Fruit fly (Drosophila melanogaster) whole organism, prepupa: ENCODE measurements around the gene Enoph.

Experiments
- Blimp-1 ChIP-seq: fragments of 200-800 bp; sonication (Bioruptor generic); optimal IDR thresholded peaks from 3 replicates; lab custom pipeline; 2017; ENCODE audit warnings: missing biosample characterization, missing genetic modification characterization, mild to moderate bottlenecking, moderate library complexity, missing genetic modification reagents
- CG10631 ChIP-seq: fragments of 200-800 bp; sonication (Bioruptor generic); optimal IDR thresholded peaks from 2 replicates; lab custom pipeline; 2016; ENCODE audit warnings: missing biosample characterization, missing genetic modification characterization
- CG11294 ChIP-seq: fragments of 200-800 bp; sonication (Bioruptor generic); IDR thresholded peaks from 2 replicates; pipeline ENCODE4 v1.3.6; 2022; ENCODE audit warnings: missing biosample characterization, missing genetic modification characterization
- CG11762 ChIP-seq: fragments of 200-800 bp; sonication (Bioruptor generic); optimal IDR thresholded peaks from 3 replicates; lab custom pipeline; 2016; ENCODE audit warnings: missing biosample characterization, missing genetic modification characterization; ENCODE audit not compliant: insufficient read depth
- CG11902 ChIP-seq: fragments of 200-800 bp; sonication (Bioruptor generic); optimal IDR thresholded peaks from 3 replicates; lab custom pipeline; 2016; ENCODE audit warnings: missing biosample characterization, missing genetic modification characterization
- CG1621 ChIP-seq: fragments of 200-800 bp; sonication (Bioruptor generic); optimal IDR thresholded peaks from 3 replicates; lab custom pipeline; 2018; ENCODE audit warnings: missing biosample characterization, mild to moderate bottlenecking, missing genetic modification characterization
- CG16779 ChIP-seq: fragments of 200-800 bp; sonication (Bioruptor generic); optimal IDR thresholded peaks from 3 replicates; lab custom pipeline; 2017; ENCODE audit warnings: missing biosample characterization, mild to moderate bottlenecking, missing genetic modification characterization
- CG3032 ChIP-seq: fragments of 200-800 bp; optimal IDR thresholded peaks from 2 replicates; lab custom pipeline; 2019; ENCODE audit warnings: missing biosample characterization, mild to moderate bottlenecking, missing genetic modification characterization, moderate library complexity
- CG31627 ChIP-seq: fragments of 200-800 bp; sonication (Bioruptor generic); optimal IDR thresholded peaks from 3 replicates; lab custom pipeline; 2016; ENCODE audit warnings: missing biosample characterization, missing genetic modification characterization
- CG32006 ChIP-seq: fragments of 200-800 bp; sonication (Bioruptor generic); optimal IDR thresholded peaks from 3 replicates; lab custom pipeline; 2017; ENCODE audit warnings: missing biosample characterization, mild to moderate bottlenecking, missing genetic modification characterization
- CG34406 ChIP-seq: fragments of 200-800 bp; sonication (Bioruptor generic); optimal IDR thresholded peaks from 3 replicates; lab custom pipeline; 2016; ENCODE audit warnings: missing biosample characterization, missing genetic modification characterization
- CG3919 ChIP-seq: fragments of 200-800 bp; sonication (Bioruptor generic); optimal IDR thresholded peaks from 3 replicates; lab custom pipeline; 2016; ENCODE audit warnings: missing biosample characterization, missing genetic modification characterization
- CG6163 ChIP-seq: fragments of 200-800 bp; sonication (Bioruptor generic); IDR thresholded peaks from 3 replicates; pipeline ENCODE4 v1.3.6; 2022; ENCODE audit warnings: missing biosample characterization, missing genetic modification characterization
- CG6276 ChIP-seq: fragments of 200-800 bp; sonication (Bioruptor generic); optimal IDR thresholded peaks from 2 replicates; lab custom pipeline; 2017; ENCODE audit warnings: missing biosample characterization, mild to moderate bottlenecking, missing genetic modification characterization
- CG6808 ChIP-seq: fragments of 200-800 bp; sonication (Bioruptor generic); optimal IDR thresholded peaks from 3 replicates; lab custom pipeline; 2017; ENCODE audit warnings: missing biosample characterization, missing genetic modification characterization, mild to moderate bottlenecking, moderate library complexity, missing genetic modification reagents
- CG7368 ChIP-seq: fragments of 200-800 bp; sonication (Bioruptor generic); optimal IDR thresholded peaks from 3 replicates; lab custom pipeline; 2016; ENCODE audit warnings: missing biosample characterization, missing genetic modification characterization
- CG8119 ChIP-seq: fragments of 200-800 bp; sonication (Bioruptor generic); IDR thresholded peaks from 3 replicates; pipeline ENCODE4 v1.3.6; 2022; ENCODE audit warnings: missing biosample characterization, missing genetic modification characterization
- CG8319 ChIP-seq: fragments of 200-800 bp; sonication (Bioruptor generic); optimal IDR thresholded peaks from 3 replicates; lab custom pipeline; 2016; ENCODE audit warnings: missing biosample characterization, missing genetic modification characterization
- CG8632 ChIP-seq: fragments of 200-800 bp; sonication (Bioruptor generic); optimal IDR thresholded peaks from 3 replicates; lab custom pipeline; 2016; ENCODE audit warnings: missing biosample characterization, missing genetic modification characterization
- CG9139 ChIP-seq: fragments of 200-800 bp; sonication (Bioruptor generic); optimal IDR thresholded peaks from 3 replicates; lab custom pipeline; 2017; ENCODE audit warnings: missing biosample characterization, mild to moderate bottlenecking, missing genetic modification characterization
- Eip78C ChIP-seq: fragments of 200-800 bp; sonication (Bioruptor generic); peaks from one replicate; lab custom pipeline; 2016; ENCODE audit warnings: missing biosample characterization, missing genetic modification characterization
- Eip93F ChIP-seq: fragments of 200-800 bp; sonication (Bioruptor generic); optimal IDR thresholded peaks from 2 replicates; lab custom pipeline; 2016; ENCODE audit warnings: missing biosample characterization, mild to moderate bottlenecking, missing genetic modification characterization
- Ets21C ChIP-seq: fragments of 200-800 bp; sonication (Bioruptor generic); optimal IDR thresholded peaks from 3 replicates; lab custom pipeline; 2016; ENCODE audit warnings: missing biosample characterization, missing genetic modification characterization
- Gug ChIP-seq: fragments of 200-800 bp; sonication (Bioruptor generic); IDR thresholded peaks from 2 replicates; pipeline ENCODE4 v1.3.6; 2022; ENCODE audit warnings: missing biosample characterization, missing genetic modification characterization
- Hr38 ChIP-seq: sonication (Bioruptor generic); optimal IDR thresholded peaks from 2 replicates; lab custom pipeline; 2016; ENCODE audit warnings: missing biosample characterization, missing genetic modification characterization
- Hr39 ChIP-seq: fragments of 200-800 bp; sonication (Bioruptor generic); optimal IDR thresholded peaks from 2 replicates; lab custom pipeline; 2016; ENCODE audit warnings: missing biosample characterization, missing genetic modification characterization
- Hr4 ChIP-seq: fragments of 200-800 bp; sonication (Bioruptor generic); optimal IDR thresholded peaks from 3 replicates; lab custom pipeline; 2016; ENCODE audit warnings: missing biosample characterization, missing genetic modification characterization
- Lpt ChIP-seq: fragments of 200-800 bp; sonication (Bioruptor generic); optimal IDR thresholded peaks from 3 replicates; lab custom pipeline; 2016; ENCODE audit warnings: missing biosample characterization, missing genetic modification characterization
- Met ChIP-seq: fragments of 200-800 bp; sonication (Bioruptor generic); optimal IDR thresholded peaks from 3 replicates; lab custom pipeline; 2016; ENCODE audit warnings: missing biosample characterization, missing genetic modification characterization
- OdsH ChIP-seq: fragments of 200-800 bp; sonication (Bioruptor generic); optimal IDR thresholded peaks from 3 replicates; lab custom pipeline; 2016; ENCODE audit warnings: missing biosample characterization, missing genetic modification characterization
- Smox ChIP-seq: fragments of 200-800 bp; sonication (Bioruptor generic); optimal IDR thresholded peaks from 3 replicates; lab custom pipeline; 2016; ENCODE audit warnings: missing biosample characterization, missing genetic modification characterization
- Sox102F ChIP-seq: fragments of 200-800 bp; sonication (Bioruptor generic); optimal IDR thresholded peaks from 2 replicates; lab custom pipeline; 2016; ENCODE audit warnings: missing biosample characterization, mild to moderate bottlenecking, missing genetic modification characterization
- Sox14 ChIP-seq: fragments of 200-800 bp; sonication (Bioruptor generic); optimal IDR thresholded peaks from 3 replicates; lab custom pipeline; 2016; ENCODE audit warnings: missing biosample characterization, missing genetic modification characterization
- Sox15 ChIP-seq: fragments of 200-800 bp; sonication (Bioruptor generic); optimal IDR thresholded peaks from 3 replicates; lab custom pipeline; 2016; ENCODE audit warnings: missing biosample characterization, missing genetic modification characterization
- acj6 ChIP-seq: fragments of 200-800 bp; sonication (Bioruptor generic); optimal IDR thresholded peaks from 3 replicates; lab custom pipeline; 2016; ENCODE audit warnings: missing biosample characterization, missing genetic modification characterization
- dac ChIP-seq: fragments of 200-800 bp; sonication (Bioruptor generic); optimal IDR thresholded peaks from 2 replicates; lab custom pipeline; 2017; ENCODE audit warnings: missing biosample characterization, mild to moderate bottlenecking, missing genetic modification characterization
- eg ChIP-seq: fragments of 200-800 bp; sonication (Bioruptor generic); IDR thresholded peaks from 3 replicates; pipeline ENCODE4 v1.3.6; 2022; ENCODE audit warnings: missing biosample characterization, missing genetic modification characterization
- esn ChIP-seq: fragments of 200-800 bp; sonication (Bioruptor generic); optimal IDR thresholded peaks from 2 replicates; lab custom pipeline; 2016; ENCODE audit warnings: missing biosample characterization, mild to moderate bottlenecking, missing genetic modification characterization, moderate library complexity
- fd59A ChIP-seq: fragments of 200-800 bp; sonication (Bioruptor generic); optimal IDR thresholded peaks from 2 replicates; lab custom pipeline; 2017; ENCODE audit warnings: missing biosample characterization, mild to moderate bottlenecking, missing genetic modification characterization, missing genetic modification reagents
- fkh ChIP-seq: fragments of 200-800 bp; sonication (Bioruptor generic); optimal IDR thresholded peaks from 3 replicates; lab custom pipeline; 2017; ENCODE audit warnings: missing biosample characterization, mild to moderate bottlenecking, missing genetic modification characterization, moderate library complexity
- lz ChIP-seq: fragments of 200-800 bp; sonication (Bioruptor generic); optimal IDR thresholded peaks from 3 replicates; lab custom pipeline; 2016; ENCODE audit warnings: missing biosample characterization, missing genetic modification characterization
- net ChIP-seq: fragments of 200-800 bp; sonication (Bioruptor generic); optimal IDR thresholded peaks from 3 replicates; lab custom pipeline; 2016; ENCODE audit warnings: missing biosample characterization, missing genetic modification characterization
- salr ChIP-seq, 2 experiments: fragments of 200-800 bp; sonication (Bioruptor generic); optimal IDR thresholded peaks; 3 replicates each; lab custom pipeline; 2016 to 2018; ENCODE audit warnings: missing biosample characterization in 2 of 2, missing genetic modification characterization in 2 of 2, mild to moderate bottlenecking in 1 of 2
- spab ChIP-seq: fragments of 200-800 bp; sonication (Bioruptor generic); optimal IDR thresholded peaks from 2 replicates; lab custom pipeline; 2017; ENCODE audit warnings: missing biosample characterization, mild to moderate bottlenecking, missing genetic modification characterization, missing genetic modification reagents
- ss ChIP-seq, 2 experiments: fragments of 200-800 bp; sonication (Bioruptor generic); optimal IDR thresholded peaks; 2 replicates in 1 of 2; 3 replicates in 1 of 2; lab custom pipeline; 2017 to 2018; ENCODE audit warnings: mild to moderate bottlenecking in 2 of 2, missing biosample characterization in 2 of 2, missing genetic modification characterization in 2 of 2, moderate library complexity in 1 of 2

The Enoph gene

DNA sequence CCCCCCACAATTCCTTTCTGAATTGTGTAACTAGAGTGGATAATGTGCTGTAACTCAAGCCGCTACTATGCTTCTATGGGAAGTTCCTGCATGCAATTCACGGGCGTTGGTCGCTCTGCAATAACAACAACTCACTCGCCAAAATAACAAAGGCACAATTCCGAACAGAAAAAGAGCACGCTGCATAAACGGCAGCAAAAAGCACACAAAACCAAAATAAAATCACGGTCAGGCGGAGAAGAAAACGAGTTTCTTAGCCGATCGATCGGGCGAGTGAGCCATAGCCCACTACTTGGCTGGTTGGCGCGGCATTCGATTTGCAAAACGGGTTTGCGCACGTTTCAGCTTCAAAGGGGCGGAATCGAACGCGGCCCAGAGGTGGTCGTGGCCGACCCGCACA lies 43.2 kb downstream of the Enoph start (continued):
- TF ChIP-seq CG9139 (GFP tag; lab: Kevin White, UChicago) (no peak), CG6163 (GFP tag; lab: Robert Waterston, UW) (peak; percentile 13; the same call in 1 of the 3 replicates), salr (GFP tag; optimal IDR thresholded peaks at IDR 0.05; lab: Kevin White, UChicago) (no peak), CG3032 (no peak), Met (GFP tag; lab: Kevin White, UChicago) (no peak), CG1621 (tag; lab: Kevin White, UChicago) (peak; percentile 73), Blimp-1 (no peak), CG31627 (GFP tag; lab: Kevin White, UChicago) (no peak), esn (GFP tag; lab: Kevin White, UChicago) (no peak), CG8319 (no peak), CG11762 (GFP tag; lab: Kevin White, UChicago) (no peak), CG7368 (GFP tag; lab: Kevin White, UChicago) (no peak), CG32006 (no peak), CG3919 (GFP tag; lab: Kevin White, UChicago) (no peak), Hr38 (no peak), Ets21C (GFP tag; lab: Kevin White, UChicago) (no peak), CG8632 (GFP tag; lab: Kevin White, UChicago) (no peak), Eip78C (no peak), CG11294 (GFP tag; lab: Robert Waterston, UW) (no peak), Sox15 (GFP tag; lab: Kevin White, UChicago) (no peak), Gug (GFP tag; lab: Robert Waterston, UW) (no peak), eg (0 out of 3 replicates have a peak, but pooled peaks have one; percentile 19), Lpt (GFP tag; lab: Kevin White, UChicago) (no peak), Smox (GFP tag; lab: Kevin White, UChicago) (no peak), CG34406 (GFP tag; lab: Kevin White, UChicago) (no peak), Eip93F (GFP tag; lab: Kevin White, UChicago) (no peak), net (GFP tag; lab: Kevin White, UChicago) (no peak)

DNA sequence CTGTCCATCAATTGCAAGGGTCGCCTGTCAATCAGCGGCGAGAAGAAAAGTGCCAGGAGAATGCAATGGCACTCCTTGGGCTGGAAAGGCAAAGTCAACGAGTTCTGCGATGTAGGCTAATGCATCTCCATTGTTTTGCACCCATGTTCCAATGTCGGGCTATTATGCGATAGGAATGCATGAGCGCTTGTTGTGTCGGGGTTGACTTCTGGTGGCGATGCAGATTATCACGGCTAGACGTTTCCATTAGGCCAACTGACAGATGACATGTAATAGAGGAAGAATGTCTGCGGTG lies 43.8 kb downstream of the Enoph start:
- TF ChIP-seq spab (GFP tag; lab: Kevin White, UChicago) (no peak), acj6 (GFP tag; lab: Kevin White, UChicago) (no peak), CG34406 (GFP tag; lab: Kevin White, UChicago) (no peak), Sox14 (GFP tag; lab: Kevin White, UChicago) (no peak), Blimp-1 (no peak), CG6808 (no peak), CG32006 (no peak)

DNA sequence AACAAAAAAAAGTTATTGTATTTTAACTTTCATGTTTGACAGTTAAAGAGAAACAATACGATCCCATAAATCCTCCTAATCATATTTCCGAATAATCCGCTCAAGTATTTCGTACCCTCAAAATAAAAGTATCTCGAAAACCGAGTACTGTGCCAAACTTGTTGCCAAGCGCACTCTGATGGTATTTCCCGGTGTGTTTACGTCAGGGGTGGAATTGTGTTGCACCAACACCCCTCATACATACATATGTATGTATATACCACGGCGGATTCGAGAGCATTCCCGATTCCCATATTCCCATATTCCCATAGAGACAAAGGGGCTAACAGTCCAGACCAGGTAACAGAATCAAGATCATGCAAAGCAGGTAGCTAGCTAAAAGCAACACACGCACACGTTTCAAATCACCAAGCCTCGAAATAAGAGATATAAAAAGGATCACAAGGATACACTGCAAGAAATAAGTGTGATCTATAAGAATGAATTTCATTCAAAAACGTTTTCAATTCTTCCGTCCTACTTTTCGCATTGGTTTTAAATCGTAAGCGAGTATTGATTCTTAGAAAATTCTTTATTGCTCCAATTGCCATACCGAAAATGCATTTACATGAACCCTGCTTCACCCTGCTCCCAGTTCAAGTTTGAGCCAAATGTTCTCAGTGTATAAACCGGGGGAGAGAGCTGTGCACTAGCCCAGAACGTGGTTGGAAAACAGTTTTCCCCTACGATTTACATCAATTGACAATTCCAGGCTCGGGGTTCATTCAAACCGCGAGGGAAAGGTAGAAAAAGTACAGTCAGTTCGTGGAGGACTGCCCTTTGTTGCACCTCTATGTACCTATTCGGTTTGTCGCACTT lies 44.4 kb downstream of the Enoph start:
- TF ChIP-seq CG16779 (tag; lab: Kevin White, UChicago), result peak; percentile 18
- TF ChIP-seq ss (GFP tag; optimal IDR thresholded peaks at IDR 0.05; lab: Kevin White, UChicago), result peak; percentile 65 to 69
- peak; percentile 37 for TF ChIP-seq esn (GFP tag; lab: Kevin White, UChicago)
- no peak for TF ChIP-seq CG7368 (GFP tag; lab: Kevin White, UChicago)
- TF ChIP-seq OdsH (GFP tag; lab: Kevin White, UChicago), result peak; percentile 49
- TF ChIP-seq fd59A (GFP tag; lab: Kevin White, UChicago), result peak; percentile 56
- no peak for TF ChIP-seq CG11294 (GFP tag; lab: Robert Waterston, UW)
- no peak for TF ChIP-seq CG11902 (GFP tag; lab: Kevin White, UChicago)
- TF ChIP-seq dac (GFP tag; lab: Kevin White, UChicago), result no peak
- TF ChIP-seq CG10631 (GFP tag; lab: Kevin White, UChicago), result peak; percentile 50
- peak; percentile 18 for TF ChIP-seq CG9139 (GFP tag; lab: Kevin White, UChicago)
- TF ChIP-seq Eip78C, result peak; percentile 73
- no peak for TF ChIP-seq Sox102F
- no peak for TF ChIP-seq Blimp-1
- TF ChIP-seq Sox15 (GFP tag; lab: Kevin White, UChicago), result no peak
- TF ChIP-seq lz (GFP tag; lab: Kevin White, UChicago), result peak; percentile 13
- no peak for TF ChIP-seq fkh (GFP tag; lab: Kevin White, UChicago)
- peak; percentile 18 for TF ChIP-seq CG11762 (GFP tag; lab: Kevin White, UChicago)
- no peak for TF ChIP-seq Eip93F (GFP tag; lab: Kevin White, UChicago)
- 0 out of 3 replicates have a peak, but pooled peaks have one; percentile 39 for TF ChIP-seq CG8119 (GFP tag; lab: Robert Waterston, UW)
- TF ChIP-seq CG3032, result peak; percentile 65
- peak; percentile 2 for TF ChIP-seq Hr39
- TF ChIP-seq CG6276 (GFP tag; lab: Kevin White, UChicago), result peak; percentile 23
- TF ChIP-seq Met (GFP tag; lab: Kevin White, UChicago), result peak; percentile 26
- TF ChIP-seq Lpt (GFP tag; lab: Kevin White, UChicago), result no peak
- TF ChIP-seq Hr4 (GFP tag; lab: Kevin White, UChicago), result peak; percentile 10
- TF ChIP-seq CG8632 (GFP tag; lab: Kevin White, UChicago), result peak; percentile 27
